Fruit fly (Drosophila melanogaster) whole organism, prepupa: ENCODE results near the gene lap.

Source experiments
- Blimp-1 ChIP-seq: fragments of 200-800 bp; sonication (Bioruptor generic); optimal IDR thresholded peaks from 3 replicates; lab custom pipeline; 2017; ENCODE audit warnings: missing biosample characterization, missing genetic modification characterization, mild to moderate bottlenecking, moderate library complexity, missing genetic modification reagents
- CG10669 ChIP-seq: fragments of 200-800 bp; sonication (Bioruptor generic); optimal IDR thresholded peaks from 3 replicates; lab custom pipeline; 2018; ENCODE audit warnings: missing biosample characterization, mild to moderate bottlenecking, missing genetic modification characterization, moderate library complexity
- CG11294 ChIP-seq: fragments of 200-800 bp; sonication (Bioruptor generic); IDR thresholded peaks from 2 replicates; pipeline ENCODE4 v1.3.6; 2022; ENCODE audit warnings: missing biosample characterization, missing genetic modification characterization
- CG11762 ChIP-seq: fragments of 200-800 bp; sonication (Bioruptor generic); optimal IDR thresholded peaks from 3 replicates; lab custom pipeline; 2016; ENCODE audit warnings: missing biosample characterization, missing genetic modification characterization; ENCODE audit not compliant: insufficient read depth
- CG11902 ChIP-seq: fragments of 200-800 bp; sonication (Bioruptor generic); optimal IDR thresholded peaks from 3 replicates; lab custom pipeline; 2016; ENCODE audit warnings: missing biosample characterization, missing genetic modification characterization
- CG15336 ChIP-seq: fragments of 200-800 bp; sonication (Bioruptor generic); IDR thresholded peaks from 2 replicates; pipeline ENCODE4 v1.3.6; 2022; ENCODE audit warnings: missing biosample characterization, missing genetic modification characterization
- CG1621 ChIP-seq: fragments of 200-800 bp; sonication (Bioruptor generic); optimal IDR thresholded peaks from 3 replicates; lab custom pipeline; 2018; ENCODE audit warnings: missing biosample characterization, mild to moderate bottlenecking, missing genetic modification characterization
- CG3032 ChIP-seq: fragments of 200-800 bp; optimal IDR thresholded peaks from 2 replicates; lab custom pipeline; 2019; ENCODE audit warnings: missing biosample characterization, mild to moderate bottlenecking, missing genetic modification characterization, moderate library complexity
- CG31627 ChIP-seq: fragments of 200-800 bp; sonication (Bioruptor generic); optimal IDR thresholded peaks from 3 replicates; lab custom pipeline; 2016; ENCODE audit warnings: missing biosample characterization, missing genetic modification characterization
- CG32006 ChIP-seq: fragments of 200-800 bp; sonication (Bioruptor generic); optimal IDR thresholded peaks from 3 replicates; lab custom pipeline; 2017; ENCODE audit warnings: missing biosample characterization, mild to moderate bottlenecking, missing genetic modification characterization
- CG34406 ChIP-seq: fragments of 200-800 bp; sonication (Bioruptor generic); optimal IDR thresholded peaks from 3 replicates; lab custom pipeline; 2016; ENCODE audit warnings: missing biosample characterization, missing genetic modification characterization
- CG3919 ChIP-seq: fragments of 200-800 bp; sonication (Bioruptor generic); optimal IDR thresholded peaks from 3 replicates; lab custom pipeline; 2016; ENCODE audit warnings: missing biosample characterization, missing genetic modification characterization
- CG4318 ChIP-seq: fragments of 200-800 bp; sonication (Bioruptor generic); optimal IDR thresholded peaks from 3 replicates; lab custom pipeline; 2017; ENCODE audit warnings: missing biosample characterization, mild to moderate bottlenecking, missing genetic modification characterization
- CG6276 ChIP-seq: fragments of 200-800 bp; sonication (Bioruptor generic); optimal IDR thresholded peaks from 2 replicates; lab custom pipeline; 2017; ENCODE audit warnings: missing biosample characterization, mild to moderate bottlenecking, missing genetic modification characterization
- CG6792 ChIP-seq: fragments of 200-800 bp; sonication (Bioruptor generic); optimal IDR thresholded peaks from 3 replicates; lab custom pipeline; 2016; ENCODE audit warnings: missing biosample characterization, missing genetic modification characterization
- CG6808 ChIP-seq: fragments of 200-800 bp; sonication (Bioruptor generic); optimal IDR thresholded peaks from 3 replicates; lab custom pipeline; 2017; ENCODE audit warnings: missing biosample characterization, missing genetic modification characterization, mild to moderate bottlenecking, moderate library complexity, missing genetic modification reagents
- CG6854 ChIP-seq: fragments of 200-800 bp; sonication (Bioruptor generic); optimal IDR thresholded peaks from 2 replicates; lab custom pipeline; 2017; ENCODE audit warnings: missing biosample characterization, mild to moderate bottlenecking, missing genetic modification characterization
- CG8319 ChIP-seq: fragments of 200-800 bp; sonication (Bioruptor generic); optimal IDR thresholded peaks from 3 replicates; lab custom pipeline; 2016; ENCODE audit warnings: missing biosample characterization, missing genetic modification characterization
- CG9139 ChIP-seq: fragments of 200-800 bp; sonication (Bioruptor generic); optimal IDR thresholded peaks from 3 replicates; lab custom pipeline; 2017; ENCODE audit warnings: missing biosample characterization, mild to moderate bottlenecking, missing genetic modification characterization
- Eip75B ChIP-seq: fragments of 200-800 bp; sonication (Bioruptor generic); optimal IDR thresholded peaks from 3 replicates; lab custom pipeline; 2016; ENCODE audit warnings: missing biosample characterization, missing genetic modification characterization
- Eip78C ChIP-seq: fragments of 200-800 bp; sonication (Bioruptor generic); peaks from one replicate; lab custom pipeline; 2016; ENCODE audit warnings: missing biosample characterization, missing genetic modification characterization
- Eip93F ChIP-seq: fragments of 200-800 bp; sonication (Bioruptor generic); optimal IDR thresholded peaks from 2 replicates; lab custom pipeline; 2016; ENCODE audit warnings: missing biosample characterization, mild to moderate bottlenecking, missing genetic modification characterization
- Ets21C ChIP-seq: fragments of 200-800 bp; sonication (Bioruptor generic); optimal IDR thresholded peaks from 3 replicates; lab custom pipeline; 2016; ENCODE audit warnings: missing biosample characterization, missing genetic modification characterization
- Ets96B ChIP-seq: fragments of 200-800 bp; optimal IDR thresholded peaks from 2 replicates; lab custom pipeline; 2019; ENCODE audit warnings: missing biosample characterization, mild to moderate bottlenecking, missing genetic modification characterization, moderate library complexity
- Gug ChIP-seq: fragments of 200-800 bp; sonication (Bioruptor generic); IDR thresholded peaks from 2 replicates; pipeline ENCODE4 v1.3.6; 2022; ENCODE audit warnings: missing biosample characterization, missing genetic modification characterization
- Hr38 ChIP-seq: sonication (Bioruptor generic); optimal IDR thresholded peaks from 2 replicates; lab custom pipeline; 2016; ENCODE audit warnings: missing biosample characterization, missing genetic modification characterization
- Hr39 ChIP-seq: fragments of 200-800 bp; sonication (Bioruptor generic); optimal IDR thresholded peaks from 2 replicates; lab custom pipeline; 2016; ENCODE audit warnings: missing biosample characterization, missing genetic modification characterization
- Hr4 ChIP-seq: fragments of 200-800 bp; sonication (Bioruptor generic); optimal IDR thresholded peaks from 3 replicates; lab custom pipeline; 2016; ENCODE audit warnings: missing biosample characterization, missing genetic modification characterization
- Lpt ChIP-seq: fragments of 200-800 bp; sonication (Bioruptor generic); optimal IDR thresholded peaks from 3 replicates; lab custom pipeline; 2016; ENCODE audit warnings: missing biosample characterization, missing genetic modification characterization
- Met ChIP-seq: fragments of 200-800 bp; sonication (Bioruptor generic); optimal IDR thresholded peaks from 3 replicates; lab custom pipeline; 2016; ENCODE audit warnings: missing biosample characterization, missing genetic modification characterization
- Smox ChIP-seq: fragments of 200-800 bp; sonication (Bioruptor generic); optimal IDR thresholded peaks from 3 replicates; lab custom pipeline; 2016; ENCODE audit warnings: missing biosample characterization, missing genetic modification characterization
- Sox102F ChIP-seq: fragments of 200-800 bp; sonication (Bioruptor generic); optimal IDR thresholded peaks from 2 replicates; lab custom pipeline; 2016; ENCODE audit warnings: missing biosample characterization, mild to moderate bottlenecking, missing genetic modification characterization
- Sox15 ChIP-seq: fragments of 200-800 bp; sonication (Bioruptor generic); optimal IDR thresholded peaks from 3 replicates; lab custom pipeline; 2016; ENCODE audit warnings: missing biosample characterization, missing genetic modification characterization
- achi ChIP-seq: fragments of 200-800 bp; sonication (Bioruptor generic); optimal IDR thresholded peaks from 3 replicates; lab custom pipeline; 2016; ENCODE audit warnings: missing biosample characterization, missing genetic modification characterization
- dac ChIP-seq: fragments of 200-800 bp; sonication (Bioruptor generic); optimal IDR thresholded peaks from 2 replicates; lab custom pipeline; 2017; ENCODE audit warnings: missing biosample characterization, mild to moderate bottlenecking, missing genetic modification characterization
- dsx ChIP-seq: fragments of 200-800 bp; optimal IDR thresholded peaks from 3 replicates; lab custom pipeline; 2019; ENCODE audit warnings: missing biosample characterization, mild to moderate bottlenecking, missing genetic modification characterization, moderate library complexity; ENCODE audit not compliant: poor library complexity, severe bottlenecking
- esn ChIP-seq: fragments of 200-800 bp; sonication (Bioruptor generic); optimal IDR thresholded peaks from 2 replicates; lab custom pipeline; 2016; ENCODE audit warnings: missing biosample characterization, mild to moderate bottlenecking, missing genetic modification characterization, moderate library complexity
- fd85E ChIP-seq: fragments of 200-800 bp; sonication (Bioruptor generic); optimal IDR thresholded peaks from 3 replicates; lab custom pipeline; 2016; ENCODE audit warnings: missing biosample characterization, missing genetic modification characterization
- fkh ChIP-seq: fragments of 200-800 bp; sonication (Bioruptor generic); optimal IDR thresholded peaks from 3 replicates; lab custom pipeline; 2017; ENCODE audit warnings: missing biosample characterization, mild to moderate bottlenecking, missing genetic modification characterization, moderate library complexity
- net ChIP-seq: fragments of 200-800 bp; sonication (Bioruptor generic); optimal IDR thresholded peaks from 3 replicates; lab custom pipeline; 2016; ENCODE audit warnings: missing biosample characterization, missing genetic modification characterization
- spab ChIP-seq: fragments of 200-800 bp; sonication (Bioruptor generic); optimal IDR thresholded peaks from 2 replicates; lab custom pipeline; 2017; ENCODE audit warnings: missing biosample characterization, mild to moderate bottlenecking, missing genetic modification characterization, missing genetic modification reagents
- ss ChIP-seq, 2 experiments: fragments of 200-800 bp; sonication (Bioruptor generic); optimal IDR thresholded peaks; 2 replicates in 1 of 2; 3 replicates in 1 of 2; lab custom pipeline; 2017 to 2018; ENCODE audit warnings: mild to moderate bottlenecking in 2 of 2, missing biosample characterization in 2 of 2, missing genetic modification characterization in 2 of 2, moderate library complexity in 1 of 2
- svp ChIP-seq: fragments of 200-800 bp; sonication (Bioruptor generic); peaks from one replicate; lab custom pipeline; 2016; ENCODE audit warnings: missing biosample characterization, missing genetic modification characterization
- topi ChIP-seq: fragments of 200-800 bp; sonication (Bioruptor generic); optimal IDR thresholded peaks from 3 replicates; lab custom pipeline; 2016; ENCODE audit warnings: missing biosample characterization, missing genetic modification characterization
- vri ChIP-seq: fragments of 200-800 bp; sonication (Bioruptor generic); optimal IDR thresholded peaks from 3 replicates; lab custom pipeline; 2016; ENCODE audit warnings: missing biosample characterization, mild to moderate bottlenecking, missing genetic modification characterization

The lap gene

dm6 chr3R:7241460-7241859 is 54.7 kb downstream of the lap start, which contains the start of gene CG14607:
Gene CG14607, plus strand, starts transcription at chr3R:7241760.
- TF ChIP-seq net (no peak), CG10669 (GFP tag; lab: Kevin White, UChicago) (no peak), vri (no peak), CG3032 (no peak), CG6854 (GFP tag; lab: Kevin White, UChicago) (no peak), dac (GFP tag; lab: Kevin White, UChicago) (no peak), dsx (GFP tag; lab: Kevin White, UChicago) (no peak), CG11902 (GFP tag; lab: Kevin White, UChicago) (no peak), fd85E (GFP tag; lab: Kevin White, UChicago) (no peak), spab (GFP tag; lab: Kevin White, UChicago) (no peak), CG4318 (no peak)
- TF ChIP-seq, all 60 proteins: peak for 0

- TF ChIP-seq Ets21C (GFP tag; lab: Kevin White, UChicago) (no peak), dsx (GFP tag; lab: Kevin White, UChicago) (no peak), svp (GFP tag; lab: Kevin White, UChicago) (no peak), dac (GFP tag; lab: Kevin White, UChicago) (no peak), CG9139 (GFP tag; lab: Kevin White, UChicago) (no peak), Smox (GFP tag; lab: Kevin White, UChicago) (no peak), Lpt (GFP tag; lab: Kevin White, UChicago) (no peak), ss (GFP tag; optimal IDR thresholded peaks at IDR 0.05; lab: Kevin White, UChicago) (no peak), CG6854 (GFP tag; lab: Kevin White, UChicago) (no peak), net (no peak)
- TF ChIP-seq, all 60 proteins: peak for 0
These were observed 60.1 kb downstream of the lap start, which contains the start of the genes Noc3 and CG10053 for dm6 chr3R:7246889-7247288. Gene Noc3, minus strand, starts transcription at chr3R:7246969. Gene CG10053, plus strand, starts transcription at chr3R:7247090.

dm6 chr3R:7249460-7249859 is 62.7 kb downstream of the lap start, which contains the start of the genes CG1227 and Dtwd2:
Gene CG1227, minus strand, starts transcription at chr3R:7249738.
Gene Dtwd2, plus strand, starts transcription at chr3R:7249795.
- TF ChIP-seq CG6808 (GFP tag; lab: Kevin White, UChicago): peak; percentile 92
- TF ChIP-seq esn (GFP tag; lab: Kevin White, UChicago): peak; percentile 96
- no peak for TF ChIP-seq CG6854 (GFP tag; lab: Kevin White, UChicago)
- TF ChIP-seq Smox (GFP tag; lab: Kevin White, UChicago): peak; percentile 92
- TF ChIP-seq Eip75B (GFP tag; lab: Kevin White, UChicago): peak; percentile 92
- TF ChIP-seq fkh: no peak
- peak; percentile 92 for TF ChIP-seq Met (GFP tag; lab: Kevin White, UChicago)
- peak; percentile 96 for TF ChIP-seq CG34406 (GFP tag; lab: Kevin White, UChicago)
- peak; percentile 92 for TF ChIP-seq Lpt (GFP tag; lab: Kevin White, UChicago)
- peak; percentile 94 for TF ChIP-seq Hr4
- peak; percentile 98 for TF ChIP-seq Ets96B (tag; lab: Kevin White, UChicago)
- TF ChIP-seq CG15336 (GFP tag; lab: Robert Waterston, UW): peak; percentile 99
- peak; percentile 79 for TF ChIP-seq Blimp-1 (GFP tag; lab: Kevin White, UChicago)
- TF ChIP-seq CG6792: peak; percentile 91
- TF ChIP-seq CG3032: peak; percentile 98
- TF ChIP-seq CG31627 (GFP tag; lab: Kevin White, UChicago): peak; percentile 88
- peak; percentile 99 for TF ChIP-seq Eip78C (GFP tag; lab: Kevin White, UChicago)
- peak; percentile 93 for TF ChIP-seq topi (GFP tag; lab: Kevin White, UChicago)
- TF ChIP-seq Sox15: peak; percentile 76
- TF ChIP-seq CG8319: peak; percentile 84
- peak; percentile 94 for TF ChIP-seq CG10669 (GFP tag; lab: Kevin White, UChicago)
- peak; percentile 94 for TF ChIP-seq achi (GFP tag; lab: Kevin White, UChicago)
- TF ChIP-seq CG11294: peak; percentile 95
- TF ChIP-seq CG9139 (GFP tag; lab: Kevin White, UChicago): peak; percentile 91
- no peak for TF ChIP-seq Hr38 (GFP tag; lab: Kevin White, UChicago)
- TF ChIP-seq CG11902 (GFP tag; lab: Kevin White, UChicago): peak; percentile 75
- peak; percentile 95 for TF ChIP-seq CG6276 (GFP tag; lab: Kevin White, UChicago)
- peak; percentile 95 for TF ChIP-seq Gug
- TF ChIP-seq CG11762 (GFP tag; lab: Kevin White, UChicago): peak; percentile 94
- peak; percentile 45 for TF ChIP-seq Eip93F
- peak; percentile 90 for TF ChIP-seq Sox102F
- peak; percentile 96 for TF ChIP-seq CG32006
- TF ChIP-seq CG1621: peak; percentile 91
- peak; percentile 96 for TF ChIP-seq CG3919 (GFP tag; lab: Kevin White, UChicago)
- TF ChIP-seq dsx (GFP tag; lab: Kevin White, UChicago): peak; percentile 96
- peak; percentile 91 for TF ChIP-seq CG4318
- TF ChIP-seq ss (GFP tag; optimal IDR thresholded peaks at IDR 0.05; lab: Kevin White, UChicago): peak; percentile 89 to 96
- TF ChIP-seq Hr39 (GFP tag; lab: Kevin White, UChicago): peak; percentile 82
